Fruit fly (Drosophila melanogaster): Measurements from ENCODE around the gene GV1.

The GV1 gene

dm6 chr3L:1859563-1859962 is 49.2 kb downstream of the GV1 start (continued):
- TF ChIP-seq ci (GFP tag; IDR thresholded peaks at IDR 0.05) = peak; percentile 17; the same call in 1 of the 3 replicates
- TF ChIP-seq Usf (GFP tag; optimal IDR thresholded peaks at IDR 0.05) = no peak
- no peak for TF ChIP-seq Nf-YC (tag; optimal IDR thresholded peaks at IDR 0.05)
- no peak for TF ChIP-seq Ptx1 (GFP tag; IDR thresholded peaks at IDR 0.05)
- TF ChIP-seq CG2712 (tag; optimal IDR thresholded peaks at IDR 0.05) = peak; percentile 12
- no peak for TF ChIP-seq bab2 (GFP tag; optimal IDR thresholded peaks at IDR 0.05)
- TF ChIP-seq ato (GFP tag; IDR thresholded peaks at IDR 0.05; ENCODE audit: partially characterized antibody) = no peak
- TF ChIP-seq CG7372 (GFP tag; IDR thresholded peaks at IDR 0.05) = no peak
- no peak for TF ChIP-seq CG13287 (GFP tag; IDR thresholded peaks at IDR 0.05; ENCODE audit: partially characterized antibody)
- no peak for TF ChIP-seq CTCF (GFP tag; optimal IDR thresholded peaks at IDR 0.05)
- no peak for TF ChIP-seq CG10654 (GFP tag; optimal IDR thresholded peaks at IDR 0.05)
- TF ChIP-seq hkb (optimal IDR thresholded peaks at IDR 0.05) = no peak
- TF ChIP-seq hkb (GFP tag; IDR thresholded peaks at IDR 0.05) = no peak
- no peak for TF ChIP-seq chn (GFP tag; optimal IDR thresholded peaks at IDR 0.05)
- TF ChIP-seq CG14441 (GFP tag; IDR thresholded peaks at IDR 0.05) = no peak
- peak; percentile 42 for TF ChIP-seq sd (tag; optimal IDR thresholded peaks at IDR 0.05)
- TF ChIP-seq CG13624 (GFP tag; optimal IDR thresholded peaks at IDR 0.05) = no peak
- no peak for TF ChIP-seq al (GFP tag; IDR thresholded peaks at IDR 0.05)
- no peak for TF ChIP-seq CG14014 (GFP tag; IDR thresholded peaks at IDR 0.05)
- TF ChIP-seq eyg (GFP tag; optimal IDR thresholded peaks at IDR 0.05) = no peak
- TF ChIP-seq dimm (GFP tag; IDR thresholded peaks at IDR 0.05) = no peak
- TF ChIP-seq Sry-δ (GFP tag; optimal IDR thresholded peaks at IDR 0.05) = no peak
- no peak for TF ChIP-seq gfzf (GFP tag; optimal IDR thresholded peaks at IDR 0.05)
- TF ChIP-seq hb (GFP tag; IDR thresholded peaks at IDR 0.05; ENCODE audit: partially characterized antibody) = no peak
- TF ChIP-seq CG2116 (GFP tag; optimal IDR thresholded peaks at IDR 0.05) = no peak
- peak; percentile 22 for TF ChIP-seq CG34376 (GFP tag; optimal IDR thresholded peaks at IDR 0.05)
- no peak for TF ChIP-seq slou (GFP tag; optimal IDR thresholded peaks at IDR 0.05)
- TF ChIP-seq CG10979 (tag; optimal IDR thresholded peaks at IDR 0.05) = no peak
- no peak for TF ChIP-seq CG14050 (GFP tag; IDR thresholded peaks at IDR 0.05)
- TF ChIP-seq Hmx (GFP tag; optimal IDR thresholded peaks at IDR 0.05) = no peak
- TF ChIP-seq sens-2 (GFP tag; IDR thresholded peaks at IDR 0.05) = no peak
- no peak for TF ChIP-seq crp (GFP tag; optimal IDR thresholded peaks at IDR 0.05)
- no peak for TF ChIP-seq CG16779 (GFP tag; IDR thresholded peaks at IDR 0.05)
- peak; percentile 32 for TF ChIP-seq scrt (GFP tag; optimal IDR thresholded peaks at IDR 0.05)
- TF ChIP-seq CG33213 (GFP tag; optimal IDR thresholded peaks at IDR 0.05) = no peak
- TF ChIP-seq D19B (GFP tag; optimal IDR thresholded peaks at IDR 0.05) = no peak
- TF ChIP-seq gce (GFP tag; IDR thresholded peaks at IDR 0.05) = 0 out of 3 replicates have a peak, but pooled peaks have one; percentile 13
- no peak for TF ChIP-seq Pdp1 (GFP tag; optimal IDR thresholded peaks at IDR 0.05)
- no peak; the same call in 1 of the 2 replicates for TF ChIP-seq chm (GFP tag; IDR thresholded peaks at IDR 0.05)
- TF ChIP-seq CG13123 (GFP tag; optimal IDR thresholded peaks at IDR 0.05) = no peak
- TF ChIP-seq twi (tag; optimal IDR thresholded peaks at IDR 0.05) = no peak
- no peak for TF ChIP-seq pum (GFP tag; optimal IDR thresholded peaks at IDR 0.05)
- no peak for TF ChIP-seq CG4820 (GFP tag; optimal IDR thresholded peaks at IDR 0.05)
- TF ChIP-seq CG1832 (GFP tag; optimal IDR thresholded peaks at IDR 0.05) = no peak
- no peak for TF ChIP-seq fd96Cb (tag; optimal IDR thresholded peaks at IDR 0.05)
- TF ChIP-seq NC2β (GFP tag; optimal IDR thresholded peaks at IDR 0.05) = no peak
- TF ChIP-seq CG11398 (GFP tag; optimal IDR thresholded peaks at IDR 0.05) = no peak
- TF ChIP-seq Hr51 (GFP tag; optimal IDR thresholded peaks at IDR 0.05) = no peak
- no peak for TF ChIP-seq Hand (GFP tag; optimal IDR thresholded peaks at IDR 0.05)
- no peak for TF ChIP-seq CG4730 (GFP tag; IDR thresholded peaks at IDR 0.05)
- TF ChIP-seq her (GFP tag; optimal IDR thresholded peaks at IDR 0.05) = no peak
- no peak for TF ChIP-seq Atf3 (GFP tag; optimal IDR thresholded peaks at IDR 0.05)
- TF ChIP-seq aop (GFP tag; IDR thresholded peaks at IDR 0.05) = peak; percentile 76; the same call in 1 of the 2 replicates
